Worm (Caenorhabditis elegans): ENCODE results near the gene EEED8.14.

EEED8.14 gene

ce11 chrII:5378239-5378521 lies 35.7 kb downstream of the EEED8.14 start:
- TF ChIP-seq dmd-4 (tag; optimal IDR thresholded peaks at IDR 0.05; ENCODE audit: borderline replicate concordance), result no peak
- no peak for TF ChIP-seq pax-1 (tag; optimal IDR thresholded peaks at IDR 0.05)
- TF ChIP-seq rnt-1 (tag; optimal IDR thresholded peaks at IDR 0.05), result no peak
- no peak for TF ChIP-seq C08G9.2 (tag; optimal IDR thresholded peaks at IDR 0.05)
- no peak for TF ChIP-seq ceh-18 (tag; optimal IDR thresholded peaks at IDR 0.05)
- no peak for TF ChIP-seq ceh-30 (tag; optimal IDR thresholded peaks at IDR 0.05)
- no peak for TF ChIP-seq ceh-34 (tag; optimal IDR thresholded peaks at IDR 0.05)
- no peak for TF ChIP-seq hlh-6 (tag; optimal IDR thresholded peaks at IDR 0.05)
- no peak for TF ChIP-seq ceh-31 (tag; optimal IDR thresholded peaks at IDR 0.05)
- no peak for TF ChIP-seq hlh-15 (tag; optimal IDR thresholded peaks at IDR 0.05)

ce11 chrII:5377467-5378238 lies 36.2 kb downstream of the EEED8.14 start, which contains the start of gene prdx-2:
Gene prdx-2 (plus strand): TSS chrII:5378195.
- TF ChIP-seq ceh-6 (GFP tag; optimal IDR thresholded peaks at IDR 0.05), result no peak
- no peak for TF ChIP-seq ztf-16 (tag; optimal IDR thresholded peaks at IDR 0.05)
- no peak for TF ChIP-seq ahr-1 (tag; optimal IDR thresholded peaks at IDR 0.05)
- no peak for TF ChIP-seq sdc-2 (tag; optimal IDR thresholded peaks at IDR 0.05)
- TF ChIP-seq npax-4 (tag; optimal IDR thresholded peaks at IDR 0.05), result no peak
- no peak for TF ChIP-seq unc-86 (tag; optimal IDR thresholded peaks at IDR 0.05)
- no peak for TF ChIP-seq ceh-30 (tag; optimal IDR thresholded peaks at IDR 0.05)
- no peak for TF ChIP-seq fkh-10 (GFP tag; optimal IDR thresholded peaks at IDR 0.05)
- TF ChIP-seq rnt-1 (tag; optimal IDR thresholded peaks at IDR 0.05), result no peak
- TF ChIP-seq zip-5 (tag; optimal IDR thresholded peaks at IDR 0.05), result no peak
- no peak for TF ChIP-seq hlh-13 (GFP tag; optimal IDR thresholded peaks at IDR 0.05)
- no peak for TF ChIP-seq elt-2 (tag; optimal IDR thresholded peaks at IDR 0.05)
- TF ChIP-seq pha-2 (tag; optimal IDR thresholded peaks at IDR 0.05), result no peak
- no peak for TF ChIP-seq C38D4.7 (GFP tag; optimal IDR thresholded peaks at IDR 0.05)

- no peak for TF ChIP-seq hlh-6 (tag; optimal IDR thresholded peaks at IDR 0.05)
- no peak for TF ChIP-seq sdc-2 (tag; optimal IDR thresholded peaks at IDR 0.05)
Measured at ce11 chrII:5374967-5375366, 38.9 kb downstream of the EEED8.14 start, which contains the start of gene algn-2. Gene algn-2 (plus strand): TSS chrII:5375267.

DNA sequence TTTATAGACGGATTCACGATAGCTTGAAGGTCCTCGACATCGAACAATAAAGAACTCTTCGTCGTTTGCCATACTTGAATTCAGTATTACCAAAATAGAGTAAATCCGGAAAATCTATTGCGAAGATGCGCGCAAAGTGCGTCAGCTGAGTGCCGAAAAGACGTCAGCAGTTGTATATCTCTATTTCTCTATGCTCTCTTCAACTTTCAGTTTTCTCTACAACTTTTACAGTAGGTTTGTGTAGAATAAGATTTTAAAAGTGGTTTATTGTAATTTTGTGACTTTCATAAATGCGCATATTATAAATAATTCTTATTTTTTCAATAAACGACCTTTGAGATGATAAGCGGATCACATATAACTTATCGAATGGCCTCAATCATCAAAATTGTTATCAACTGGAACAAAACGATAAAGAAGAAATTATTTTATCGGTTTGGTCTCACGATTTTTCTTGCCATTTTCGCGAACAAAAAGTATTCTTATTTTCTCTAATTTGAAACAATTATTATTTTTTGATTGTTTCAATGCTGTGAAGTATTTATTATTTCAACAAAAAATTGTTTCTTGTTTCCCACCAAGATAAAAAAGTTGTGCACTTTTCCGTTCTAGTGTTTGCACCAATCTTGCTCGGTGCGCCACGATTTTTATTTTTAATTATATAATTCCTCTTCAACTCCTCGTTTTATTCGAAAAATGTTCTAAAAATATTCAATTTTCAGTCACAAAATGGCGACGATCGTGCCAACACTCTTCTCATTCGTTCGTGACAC lies 40.4 kb downstream of the EEED8.14 start, which contains the start of the genes agt-2 and F09E5.3:
agt-2 (minus strand) TSS at position 553 of the 773 bp plus-strand sequence.
F09E5.3 (plus strand) TSS at position 723 of the 773 bp plus-strand sequence.
- TF ChIP-seq dmd-4 (tag; optimal IDR thresholded peaks at IDR 0.05; ENCODE audit: borderline replicate concordance) (no peak), ceh-34 (tag; optimal IDR thresholded peaks at IDR 0.05) (peak; percentile 57), madf-2 (tag; optimal IDR thresholded peaks at IDR 0.05) (peak; percentile 39), lin-11 (tag; optimal IDR thresholded peaks at IDR 0.05) (no peak), ceh-45 (GFP tag; IDR thresholded peaks at IDR 0.05) (peak; percentile 23; the same call in 1 of the 2 replicates), ceh-30 (tag; optimal IDR thresholded peaks at IDR 0.05) (peak; percentile 92), Y22D7AL.16 (tag; optimal IDR thresholded peaks at IDR 0.05) (peak; percentile 1), hlh-30 (tag; optimal IDR thresholded peaks at IDR 0.05; ENCODE audit: insufficient read depth) (peak; percentile 42), ztf-16 (tag; optimal IDR thresholded peaks at IDR 0.05) (no peak), ahr-1 (tag; optimal IDR thresholded peaks at IDR 0.05) (no peak), ceh-18 (tag; optimal IDR thresholded peaks at IDR 0.05) (peak; percentile 56), ets-4 (tag; optimal IDR thresholded peaks at IDR 0.05) (peak; percentile 47), fkh-6 (tag; optimal IDR thresholded peaks at IDR 0.05) (no peak), sdc-2 (tag; optimal IDR thresholded peaks at IDR 0.05) (peak; percentile 25), C08G9.2 (tag; optimal IDR thresholded peaks at IDR 0.05) (no peak), unc-55 (GFP tag; optimal IDR thresholded peaks at IDR 0.05) (peak; percentile 8), fkh-10 (GFP tag; optimal IDR thresholded peaks at IDR 0.05) (no peak), fax-1 (tag; optimal IDR thresholded peaks at IDR 0.05) (no peak), ref-2 (tag; optimal IDR thresholded peaks at IDR 0.05) (peak; percentile 31), ceh-48 (tag; optimal IDR thresholded peaks at IDR 0.05) (peak; percentile 40), ceh-31 (tag; optimal IDR thresholded peaks at IDR 0.05) (peak; percentile 42), pat-9 (tag; optimal IDR thresholded peaks at IDR 0.05) (no peak), ceh-24 (tag; optimal IDR thresholded peaks at IDR 0.05) (no peak), ttx-3 (tag; optimal IDR thresholded peaks at IDR 0.05) (no peak), tbx-2 (tag; optimal IDR thresholded peaks at IDR 0.05) (peak; percentile 55), ceh-2 (tag; optimal IDR thresholded peaks at IDR 0.05) (peak; percentile 7), nfya-1 (tag; optimal IDR thresholded peaks at IDR 0.05) (peak; percentile 81), unc-42 (tag; optimal IDR thresholded peaks at IDR 0.05) (peak; percentile 65), elt-2 (tag; optimal IDR thresholded peaks at IDR 0.05) (peak; percentile 97), zip-5 (tag; optimal IDR thresholded peaks at IDR 0.05) (no peak), nhr-232 (tag; optimal IDR thresholded peaks at IDR 0.05) (no peak), dve-1 (tag; optimal IDR thresholded peaks at IDR 0.05) (peak; percentile 68)
